Worm (Caenorhabditis elegans): ENCODE data around the gene wip-1.

DNA sequence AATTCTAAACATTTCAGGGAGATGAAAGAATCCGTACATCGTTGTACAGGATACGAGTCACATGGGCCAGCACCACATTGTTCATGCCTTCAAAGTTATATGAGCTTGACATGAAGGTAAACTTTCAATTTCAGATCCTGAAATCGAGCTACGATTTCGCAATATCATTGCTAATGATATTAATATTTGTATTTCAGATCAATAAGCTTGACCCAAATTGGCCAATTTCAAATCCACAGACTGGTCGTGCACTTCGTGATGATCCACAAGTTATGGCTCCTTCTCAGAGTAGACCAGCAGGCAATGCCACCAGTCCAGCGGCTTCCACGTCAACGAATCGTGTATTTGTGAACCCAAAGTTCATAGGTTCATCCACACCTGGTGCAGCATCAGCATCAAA is 7.9 kb downstream of the wip-1 start:
- TF ChIP-seq unc-120 (tag; optimal IDR thresholded peaks at IDR 0.05; ENCODE audit: poor library complexity, severe bottlenecking) (no peak), snpc-4 (tag; optimal IDR thresholded peaks at IDR 0.05) (no peak), nhr-28 (tag; optimal IDR thresholded peaks at IDR 0.05) (no peak), lsy-2 (tag; optimal IDR thresholded peaks at IDR 0.05) (no peak), nhr-76 (tag; optimal IDR thresholded peaks at IDR 0.05) (no peak), nhr-237 (tag; optimal IDR thresholded peaks at IDR 0.05) (no peak), ceh-43 (GFP tag; optimal IDR thresholded peaks at IDR 0.05) (no peak), blmp-1 (tag; optimal IDR thresholded peaks at IDR 0.05) (no peak), zip-8 (tag; optimal IDR thresholded peaks at IDR 0.05) (no peak), pha-4 (tag; optimal IDR thresholded peaks at IDR 0.05) (no peak), flh-1 (GFP tag; optimal IDR thresholded peaks at IDR 0.05) (no peak), unc-62 (GFP tag; optimal IDR thresholded peaks at IDR 0.05) (no peak)

All from whole organism, mixed stage, embryonic.